Fruit fly (Drosophila melanogaster) whole organism, wandering third instar larva: ENCODE measurements around the gene CG10274.
A peak's percentile ranks its signal among the peaks of the same experiment; 100 is the strongest.

Experiments used
- Dfd ChIP-seq: fragments of >200 bp; optimal IDR thresholded peaks from 2 replicates; lab custom pipeline; 2017; ENCODE audit warnings: missing biosample characterization, missing genetic modification characterization
- Hr78 ChIP-seq: fragments of >200 bp; optimal IDR thresholded peaks from 2 replicates; lab custom pipeline; 2017; ENCODE audit warnings: missing biosample characterization, missing genetic modification characterization
- Myc ChIP-seq: fragments of >200 bp; optimal IDR thresholded peaks from 2 replicates; lab custom pipeline; 2017
- N ChIP-seq: fragments of >200 bp; optimal IDR thresholded peaks from 2 replicates; lab custom pipeline; 2018; ENCODE audit warnings: missing biosample characterization, missing external identifiers, missing genetic modification characterization
- OdsH ChIP-seq: fragments of 200-800 bp; sonication (Bioruptor generic); optimal IDR thresholded peaks from 2 replicates; lab custom pipeline; 2016; ENCODE audit warnings: missing biosample characterization, mild to moderate bottlenecking, missing genetic modification characterization
- Rel ChIP-seq, 2 experiments: fragments of 200-800 bp; sonication (Bioruptor generic) in 1 of 2; optimal IDR thresholded peaks; 2 replicates in 1 of 2; 3 replicates in 1 of 2; lab custom pipeline; 2016 to 2019; ENCODE audit warnings: mild to moderate bottlenecking in 2 of 2, missing biosample characterization in 2 of 2, missing genetic modification characterization in 2 of 2, moderate library complexity in 1 of 2
- br ChIP-seq: fragments of 200-800 bp; sonication (Bioruptor generic); optimal IDR thresholded peaks from 2 replicates; lab custom pipeline; 2016; ENCODE audit warnings: missing biosample characterization, missing genetic modification characterization
- dsf ChIP-seq: sonication (Bioruptor generic); optimal IDR thresholded peaks from 2 replicates; lab custom pipeline; 2016; ENCODE audit warnings: missing biosample characterization, missing genetic modification characterization, borderline replicate concordance
- jim ChIP-seq: fragments of 175-275, 200-325 bp; sonication (Bioruptor generic); optimal IDR thresholded peaks from 2 replicates; lab custom pipeline; 2016; ENCODE audit warnings: missing biosample characterization, mild to moderate bottlenecking, missing genetic modification characterization
- lola ChIP-seq: fragments of >200 bp; optimal IDR thresholded peaks from 2 replicates; lab custom pipeline; 2017; ENCODE audit warnings: missing biosample characterization, missing genetic modification characterization
- usp ChIP-seq: fragments of >200 bp; optimal IDR thresholded peaks from 2 replicates; lab custom pipeline; 2017; ENCODE audit warnings: missing biosample characterization, missing genetic modification characterization

DNA sequence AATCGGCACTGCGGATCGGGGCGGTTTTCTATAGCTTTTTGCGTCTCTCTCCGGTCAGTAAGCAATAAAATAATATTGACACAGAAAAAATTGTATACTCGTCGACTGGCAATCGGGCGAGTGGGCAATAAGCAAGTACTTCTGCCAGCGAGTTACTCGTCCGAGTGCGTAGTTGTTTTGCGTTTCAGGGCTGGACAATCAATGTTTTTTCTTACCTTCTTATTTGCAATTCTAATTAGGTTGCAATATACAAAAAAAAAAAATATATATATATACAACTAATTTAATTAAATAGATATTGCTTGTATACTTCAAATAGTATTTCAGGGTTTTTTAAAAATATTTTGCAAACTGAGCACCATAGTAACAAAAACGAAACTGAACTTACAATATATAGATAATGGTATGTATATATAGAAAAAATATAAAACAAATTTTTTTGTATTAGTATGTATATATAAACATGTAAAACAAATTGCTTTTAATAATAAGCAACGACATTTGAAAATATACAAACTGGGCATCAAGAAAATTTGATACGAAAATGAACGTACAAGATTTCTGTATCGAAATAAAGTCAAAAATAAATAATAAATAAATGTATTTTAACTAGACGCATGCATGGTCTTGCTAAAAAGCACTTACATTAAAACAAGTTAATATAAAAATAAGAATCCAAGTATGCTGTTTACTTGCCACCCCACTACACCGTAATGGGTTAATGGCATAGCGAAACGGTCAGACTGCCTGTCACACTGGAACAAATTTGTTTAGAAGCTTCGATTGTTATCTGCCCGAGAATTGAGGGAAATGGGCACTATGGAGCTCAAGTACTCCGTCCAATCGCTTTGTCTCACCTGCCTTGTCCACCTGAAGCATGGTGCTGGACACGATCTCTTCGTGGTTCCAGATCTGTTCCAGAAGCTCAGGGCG is 7.6 kb upstream of the CG10274 start, which contains the start of the genes D19A and CG7386:
- TF ChIP-seq jim (GFP tag; lab: Kevin White, UChicago) (no peak), usp (GFP tag; lab: Kevin White, UChicago) (no peak), lola (no peak), Dfd (GFP tag; lab: Kevin White, UChicago) (no peak), Hr78 (GFP tag; lab: Kevin White, UChicago) (no peak), OdsH (GFP tag; lab: Kevin White, UChicago) (peak; percentile 28), br (GFP tag; lab: Kevin White, UChicago) (peak; percentile 51), N (no peak), dsf (GFP tag; lab: Kevin White, UChicago) (no peak), Myc (lab: Kevin White, UChicago) (peak; percentile 30), Rel (GFP tag; optimal IDR thresholded peaks at IDR 0.05; lab: Kevin White, UChicago) (no peak), Rel (tag; optimal IDR thresholded peaks at IDR 0.05; lab: Kevin White, UChicago) (peak; percentile 24)
